Worm (Caenorhabditis elegans) whole organism, L2 larva: ENCODE measurements around the gene T19C3.7.
A peak's percentile ranks its signal among the peaks of the same experiment; 100 is the strongest.

ENCODE experiments used
- C34F6.9 ChIP-seq: fragments of 150-350 bp; optimal IDR thresholded peaks from 2 replicates; lab custom pipeline; 2014; ENCODE audit warnings: missing biosample characterization, missing genetic modification characterization
- ZK546.5 ChIP-seq: sonication (generic microtip); optimal IDR thresholded peaks from 2 replicates; lab custom pipeline; 2017; ENCODE audit warnings: missing biosample characterization, missing genetic modification characterization
- alr-1 ChIP-seq: fragments of 150-350 bp; optimal IDR thresholded peaks from 2 replicates; lab custom pipeline; 2014; ENCODE audit warnings: missing biosample characterization, missing genetic modification characterization
- blmp-1 ChIP-seq: sonication (generic microtip); optimal IDR thresholded peaks from 2 replicates; lab custom pipeline; 2017; ENCODE audit warnings: missing genetic modification characterization, mild to moderate bottlenecking, missing compliant biosample characterization, antibody characterized with exemption, moderate library complexity; ENCODE audit not compliant: insufficient read depth
- ceh-16 ChIP-seq: fragments of 150-350 bp; optimal IDR thresholded peaks from 2 replicates; lab custom pipeline; 2014; ENCODE audit warnings: missing biosample characterization, missing genetic modification characterization
- ceh-82 ChIP-seq: fragments of 150-350 bp; optimal IDR thresholded peaks from 2 replicates; lab custom pipeline; 2014; ENCODE audit warnings: missing biosample characterization, missing genetic modification characterization
- crh-2 ChIP-seq: sonication (generic microtip); optimal IDR thresholded peaks from 2 replicates; lab custom pipeline; 2017; ENCODE audit warnings: missing biosample characterization, missing genetic modification characterization
- dmd-4 ChIP-seq: sonication (generic microtip); optimal IDR thresholded peaks from 2 replicates; lab custom pipeline; 2017; ENCODE audit warnings: missing biosample characterization, missing genetic modification characterization
- elt-1 ChIP-seq: fragments of 150-350 bp; optimal IDR thresholded peaks from 2 replicates; lab custom pipeline; 2014; ENCODE audit warnings: missing biosample characterization, missing genetic modification characterization
- elt-3 ChIP-seq: sonication (generic microtip); optimal IDR thresholded peaks from 2 replicates; lab custom pipeline; 2017; ENCODE audit warnings: missing biosample characterization, missing genetic modification characterization
- fos-1 ChIP-seq: fragments of 150-350 bp; optimal IDR thresholded peaks from 2 replicates; lab custom pipeline; 2014; ENCODE audit warnings: missing biosample characterization, missing genetic modification characterization
- gmeb-1 ChIP-seq: fragments of 150-350 bp; optimal IDR thresholded peaks from 2 replicates; lab custom pipeline; 2014; ENCODE audit warnings: missing biosample characterization, missing genetic modification characterization
- lin-13 ChIP-seq: fragments of 150-350 bp; optimal IDR thresholded peaks from 2 replicates; lab custom pipeline; 2014; ENCODE audit warnings: missing biosample characterization, missing genetic modification reagents, missing genetic modification characterization
- lin-39 ChIP-seq: fragments of 150-350 bp; optimal IDR thresholded peaks from 2 replicates; lab custom pipeline; 2014; ENCODE audit warnings: missing biosample characterization, missing genetic modification reagents, missing genetic modification characterization
- lsy-2 ChIP-seq, 2 experiments: fragments of 150-350 bp in 1 of 2; sonication (generic microtip) in 1 of 2; optimal IDR thresholded peaks; 2 replicates each; lab custom pipeline; 2014 to 2017; ENCODE audit warnings: missing biosample characterization in 2 of 2, missing genetic modification characterization in 2 of 2
- mdl-1 ChIP-seq, 2 experiments: fragments of 150-350 bp in 1 of 2; sonication (generic microtip) in 1 of 2; optimal IDR thresholded peaks; 2 replicates each; lab custom pipeline; 2017; ENCODE audit warnings: missing biosample characterization in 2 of 2, missing genetic modification characterization in 2 of 2
- nhr-11 ChIP-seq: fragments of 150-350 bp; optimal IDR thresholded peaks from 2 replicates; lab custom pipeline; 2014; ENCODE audit warnings: missing biosample characterization, missing genetic modification characterization
- nhr-12 ChIP-seq: fragments of 150-350 bp; optimal IDR thresholded peaks from 2 replicates; lab custom pipeline; 2014; ENCODE audit warnings: missing biosample characterization, missing genetic modification characterization
- nhr-129 ChIP-seq: fragments of 150-350 bp; optimal IDR thresholded peaks from 2 replicates; lab custom pipeline; 2014; ENCODE audit warnings: missing biosample characterization, missing genetic modification characterization
- nhr-21 ChIP-seq: fragments of 150-350 bp; optimal IDR thresholded peaks from 2 replicates; lab custom pipeline; 2014; ENCODE audit warnings: missing biosample characterization, missing genetic modification characterization
- nhr-237 ChIP-seq: fragments of 150-350 bp; optimal IDR thresholded peaks from 2 replicates; lab custom pipeline; 2014; ENCODE audit warnings: missing biosample characterization, missing genetic modification characterization
- nhr-25 ChIP-seq: fragments of 150-350 bp; sonication (generic microtip); optimal IDR thresholded peaks from 3 replicates; lab custom pipeline; 2014; ENCODE audit warnings: missing biosample characterization, missing genetic modification characterization
- sem-4 ChIP-seq: fragments of 150-350 bp; optimal IDR thresholded peaks from 2 replicates; lab custom pipeline; 2014; ENCODE audit warnings: missing biosample characterization, missing genetic modification reagents, missing genetic modification characterization
- sma-9 ChIP-seq, 2 experiments: fragments of 150-350 bp in 1 of 2; sonication (generic microtip) in 1 of 2; optimal IDR thresholded peaks; 2 replicates each; lab custom pipeline; 2014 to 2016; ENCODE audit warnings: missing genetic modification characterization in 2 of 2, mild to moderate bottlenecking in 1 of 2, missing biosample characterization in 1 of 2, missing compliant biosample characterization in 1 of 2, missing genetic modification reagents in 1 of 2, moderate library complexity in 1 of 2
- snpc-4 ChIP-seq: fragments of 150-350 bp; optimal IDR thresholded peaks from 2 replicates; lab custom pipeline; 2014; ENCODE audit warnings: missing biosample characterization, missing genetic modification characterization
- unc-39 ChIP-seq: fragments of 150-350 bp; optimal IDR thresholded peaks from 2 replicates; lab custom pipeline; 2014; ENCODE audit warnings: missing biosample characterization, missing genetic modification characterization
- unc-62 ChIP-seq: fragments of 150-350 bp; optimal IDR thresholded peaks from 2 replicates; lab custom pipeline; 2014; ENCODE audit warnings: missing biosample characterization, missing genetic modification reagents, missing genetic modification characterization
- zag-1 ChIP-seq: fragments of 150-350 bp; optimal IDR thresholded peaks from 2 replicates; lab custom pipeline; 2014; ENCODE audit warnings: missing biosample characterization, missing genetic modification characterization
- ztf-1 ChIP-seq: fragments of 200-800 bp; sonication (Bioruptor generic); conservative IDR thresholded peaks from 2 replicates; pipeline ENCODE4 v1.3.6; 2022; ENCODE audit warnings: missing genetic modification characterization, missing compliant biosample characterization
- ztf-4 ChIP-seq: fragments of 150-350 bp; optimal IDR thresholded peaks from 2 replicates; lab custom pipeline; 2014; ENCODE audit warnings: missing biosample characterization, missing genetic modification characterization

The T19C3.7 gene

DNA sequence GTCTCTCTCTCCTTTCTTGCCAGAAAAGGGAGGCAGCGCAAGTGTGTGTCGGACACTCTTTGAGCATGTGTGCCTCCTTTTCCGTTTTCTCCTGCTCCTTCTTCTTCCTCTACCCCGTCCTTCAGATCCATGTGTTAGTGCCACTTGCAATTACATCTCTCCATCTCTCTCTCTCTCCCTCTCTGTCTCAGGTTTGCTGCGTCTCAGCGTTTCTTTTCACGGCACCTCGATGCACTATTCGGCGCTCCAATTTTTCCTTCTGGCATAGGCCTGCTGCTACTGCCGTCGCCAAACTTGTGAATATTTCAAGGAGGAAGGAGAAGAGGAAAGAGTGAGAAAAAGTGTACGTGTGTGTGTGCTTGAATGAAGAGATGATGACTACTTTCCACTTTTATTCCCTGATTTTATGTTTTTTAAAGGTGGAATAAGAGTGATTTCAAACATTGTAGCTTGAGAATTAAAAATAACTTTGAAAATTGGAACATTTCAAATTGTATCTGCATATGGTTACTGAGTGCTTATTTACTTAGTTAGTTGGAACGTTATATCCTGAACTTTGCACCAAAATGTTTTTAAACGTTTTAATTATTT, 32.4 kb upstream of the T19C3.7 start, which contains the start of gene W02B3.3 (continued):
- TF ChIP-seq nhr-237 (no peak), dmd-4 (tag; lab: Kevin White, UChicago) (no peak), ceh-16 (tag; lab: Kevin White, UChicago) (no peak), ceh-82 (no peak), C34F6.9 (tag; lab: Kevin White, UChicago) (peak; percentile 90), elt-3 (tag; lab: Kevin White, UChicago) (no peak)
- TF ChIP-seq, all 48 proteins: peak for 17

DNA sequence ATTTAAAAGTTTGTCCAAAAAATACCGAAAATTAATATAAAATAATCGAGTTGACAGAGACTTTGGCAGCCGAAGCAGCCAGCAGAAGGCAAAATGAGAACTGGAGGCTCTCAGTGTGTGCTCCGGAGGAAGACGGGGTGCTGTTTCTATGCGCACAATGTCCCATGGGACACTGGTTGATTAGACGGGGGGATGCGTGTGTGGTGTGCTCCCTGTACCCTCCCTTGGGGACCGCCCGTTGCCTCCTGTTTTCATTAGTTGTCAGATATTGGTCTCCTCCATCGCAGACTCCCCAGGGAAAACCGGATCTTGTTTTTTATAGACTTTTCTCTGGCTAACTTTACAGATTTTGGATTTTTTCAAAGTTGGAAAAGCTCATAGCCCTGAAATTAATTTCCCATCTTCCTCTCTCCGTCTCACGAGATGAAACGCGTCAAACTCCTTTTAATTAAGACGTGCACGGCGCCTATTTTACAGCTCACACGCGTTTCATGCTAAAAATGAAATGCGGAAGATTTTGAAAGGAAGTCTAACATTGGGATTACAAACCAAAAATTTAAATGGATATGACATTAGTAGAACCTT, 29.3 kb upstream of the T19C3.7 start, which contains the start of gene C09F5.3:
TSS of gene C09F5.3 (minus strand) at position 94 of the 585 bp plus-strand sequence.
- TF ChIP-seq C34F6.9 (tag; lab: Kevin White, UChicago) (no peak), nhr-21 (tag; lab: Kevin White, UChicago) (no peak), lsy-2 (tag; optimal IDR thresholded peaks at IDR 0.05; lab: Kevin White, UChicago) (no peak), lin-13 (GFP tag; lab: Kevin White, UChicago) (no peak), mdl-1 (tag; optimal IDR thresholded peaks at IDR 0.05; lab: Kevin White, UChicago) (no peak), lin-39 (tag; lab: Kevin White, UChicago) (no peak)

DNA sequence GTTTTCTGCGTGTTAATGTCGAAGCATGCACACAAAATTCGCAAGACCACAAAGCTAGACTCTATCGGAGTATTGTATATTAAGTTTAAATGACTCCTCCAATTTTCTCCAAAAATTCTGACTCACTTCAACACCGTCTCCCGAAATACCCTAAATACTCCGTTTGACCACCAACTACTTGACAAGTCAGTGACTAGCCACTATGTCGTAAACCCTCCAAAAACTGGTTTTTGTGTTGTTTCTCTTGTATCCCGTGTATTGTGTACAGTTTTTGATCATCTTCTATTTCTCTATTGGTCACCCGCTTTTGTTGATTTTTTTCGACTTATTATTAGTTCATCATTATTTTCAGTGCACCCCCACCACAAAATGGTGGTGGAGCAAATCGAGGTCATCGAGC, 22.4 kb upstream of the T19C3.7 start, which contains the start of gene C09F5.1:
TSS of gene C09F5.1 (plus strand) at position 353 of the 400 bp plus-strand sequence.
- peak; percentile 49 for TF ChIP-seq nhr-25 (tag; lab: Kevin White, UChicago)
- TF ChIP-seq blmp-1 (tag; lab: Kevin White, UChicago) = no peak
- TF ChIP-seq ztf-1 (GFP tag; lab: Robert Waterston, UW) = no peak
- no peak for TF ChIP-seq ztf-4 (tag; lab: Kevin White, UChicago)
- no peak for TF ChIP-seq lin-13 (GFP tag; lab: Kevin White, UChicago)
- TF ChIP-seq fos-1 (tag; lab: Kevin White, UChicago) = no peak
- TF ChIP-seq ceh-82 = no peak
- TF ChIP-seq gmeb-1 (tag; lab: Kevin White, UChicago) = no peak
- TF ChIP-seq alr-1 (tag; lab: Kevin White, UChicago) = no peak
- TF ChIP-seq nhr-129 = peak; percentile 17
- no peak for TF ChIP-seq ZK546.5 (tag; lab: Kevin White, UChicago)
- TF ChIP-seq snpc-4 (tag; lab: Kevin White, UChicago) = no peak
- TF ChIP-seq lsy-2 (tag; optimal IDR thresholded peaks at IDR 0.05; lab: Kevin White, UChicago) = no peak
- TF ChIP-seq unc-39 (tag; lab: Kevin White, UChicago) = no peak
- TF ChIP-seq sem-4 = no peak
- TF ChIP-seq, all 48 proteins: peak for 2

ce11 chrIII:657241-657640, 21.3 kb upstream of the T19C3.7 start:
- TF ChIP-seq unc-62 (GFP tag; lab: Kevin White, UChicago) = no peak
- peak; percentile 24 for TF ChIP-seq blmp-1 (tag; lab: Kevin White, UChicago)
- TF ChIP-seq nhr-25 (tag; lab: Kevin White, UChicago) = peak; percentile 52
- no peak for TF ChIP-seq nhr-129
- peak; percentile 1 for TF ChIP-seq sem-4

DNA sequence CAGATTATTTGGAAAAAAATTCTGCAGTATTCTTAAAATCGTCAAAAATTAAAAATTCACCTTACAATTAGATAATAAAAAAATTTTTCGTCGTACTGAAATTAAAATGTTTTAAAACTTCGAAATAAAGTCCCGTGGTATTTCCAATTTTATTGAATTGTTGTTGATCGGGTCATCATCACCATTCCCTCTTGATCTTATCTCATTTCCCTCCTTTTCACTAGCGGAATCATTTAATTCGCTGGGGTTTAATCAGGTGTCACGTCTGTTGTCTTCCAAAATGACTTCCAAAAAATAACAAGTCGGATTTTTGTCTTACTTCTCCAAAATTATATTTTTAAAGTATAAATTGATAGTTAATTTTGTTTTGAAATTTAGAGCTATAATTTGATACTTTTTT, 20.7 kb upstream of the T19C3.7 start:
- TF ChIP-seq nhr-25 (tag; lab: Kevin White, UChicago) = peak; percentile 33
- TF ChIP-seq elt-1 (tag; lab: Kevin White, UChicago) = no peak

DNA sequence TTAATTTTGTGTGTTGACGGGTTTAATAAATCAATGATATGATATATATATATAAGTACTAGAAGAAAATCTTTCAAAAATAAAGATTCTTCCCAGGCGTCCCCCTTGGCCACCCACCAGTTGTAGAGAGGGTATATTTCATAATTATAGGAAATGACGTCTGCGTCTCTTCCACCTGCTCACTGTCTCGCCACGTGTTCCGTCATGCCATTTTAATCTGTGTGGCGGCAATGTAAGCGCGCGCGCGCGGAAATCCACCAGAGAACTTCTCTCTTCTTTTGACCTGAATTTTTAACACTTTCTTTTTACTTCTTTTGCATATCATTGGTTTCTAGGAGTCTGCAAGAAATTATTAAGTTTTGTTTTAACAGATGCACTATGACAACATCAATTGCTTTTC, 18.4 kb upstream of the T19C3.7 start:
- TF ChIP-seq nhr-11 (no peak), nhr-25 (tag; lab: Kevin White, UChicago) (peak; percentile 26), nhr-12 (tag; lab: Kevin White, UChicago) (no peak), nhr-237 (no peak)
- TF ChIP-seq, all 48 proteins: peak for 1

DNA sequence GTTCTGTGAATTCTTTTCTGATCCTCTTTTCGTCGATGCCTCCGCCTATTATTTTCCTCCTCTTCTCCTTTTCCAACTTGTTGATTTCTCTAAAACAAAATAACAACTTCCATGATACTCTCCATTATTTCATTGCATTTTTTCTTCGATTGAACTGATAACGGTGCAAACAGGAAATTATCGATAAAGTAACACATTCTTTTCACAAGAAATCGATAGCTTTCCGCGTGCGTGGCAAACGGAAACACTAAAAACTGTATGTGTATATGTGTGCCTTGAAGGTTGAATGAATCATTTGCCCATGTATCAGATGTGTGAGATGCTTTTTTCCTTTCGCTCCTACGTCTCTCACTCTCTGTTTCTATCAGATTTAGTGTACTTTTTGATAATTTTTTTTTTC, 15.6 kb upstream of the T19C3.7 start:
- TF ChIP-seq zag-1 (tag; lab: Kevin White, UChicago) (no peak), sma-9 (GFP tag; optimal IDR thresholded peaks at IDR 0.05; lab: Kevin White, UChicago) (peak; percentile 8), sma-9 (tag; optimal IDR thresholded peaks at IDR 0.05; lab: Kevin White, UChicago) (no peak), ceh-16 (tag; lab: Kevin White, UChicago) (peak; percentile 8), fos-1 (tag; lab: Kevin White, UChicago) (peak; percentile 97), crh-2 (peak; percentile 81)
